Fruit fly (Drosophila melanogaster) whole organism, embryonic: ENCODE data around the gene CG14082.
A peak's percentile ranks its signal among the peaks of the same experiment; 100 is the strongest.

Experiments used
- Abd-B ChIP-seq: fragments of 200-800 bp; sonication (Bioruptor generic); optimal IDR thresholded peaks from 2 replicates; lab custom pipeline; 2018; ENCODE audit warnings: missing biosample characterization, mild to moderate bottlenecking, missing genetic modification characterization, moderate library complexity
- CG1024 ChIP-seq: fragments of 200-800 bp; sonication (Bioruptor generic); IDR thresholded peaks from 2 replicates; pipeline ENCODE4 v1.3.6; 2022; ENCODE audit warnings: missing biosample characterization, missing genetic modification characterization
- CG1602 ChIP-seq: fragments of 200-800 bp; sonication (Bioruptor generic); optimal IDR thresholded peaks from 3 replicates; lab custom pipeline; 2016; ENCODE audit warnings: missing biosample characterization, missing genetic modification characterization
- CG16779 ChIP-seq: fragments of 200-800 bp; sonication (Bioruptor generic); IDR thresholded peaks from 2 replicates; pipeline ENCODE4 v1.3.6; 2022; ENCODE audit warnings: missing biosample characterization, missing genetic modification characterization
- CG16815 ChIP-seq: fragments of 200-800 bp; sonication (Bioruptor generic); optimal IDR thresholded peaks from 3 replicates; lab custom pipeline; 2017; ENCODE audit warnings: missing biosample characterization, mild to moderate bottlenecking, missing genetic modification characterization
- CG16863 ChIP-seq: fragments of 200-800 bp; sonication (Bioruptor generic); optimal IDR thresholded peaks from 3 replicates; lab custom pipeline; 2016; ENCODE audit warnings: missing biosample characterization, missing genetic modification characterization
- CG2678 ChIP-seq: fragments of 200-800 bp; sonication (Bioruptor generic); optimal IDR thresholded peaks from 3 replicates; lab custom pipeline; 2019; ENCODE audit warnings: missing biosample characterization, mild to moderate bottlenecking, missing genetic modification characterization, moderate library complexity
- CG33213 ChIP-seq: fragments of 200-800 bp; sonication (Bioruptor generic); optimal IDR thresholded peaks from 3 replicates; lab custom pipeline; 2016; ENCODE audit warnings: missing biosample characterization, missing genetic modification characterization
- CG34224 ChIP-seq: fragments of 200-800 bp; sonication (Bioruptor generic); IDR thresholded peaks from 3 replicates; pipeline ENCODE4 v1.3.6; 2022; ENCODE audit warnings: missing biosample characterization, missing genetic modification characterization; ENCODE audit not compliant: partially characterized antibody
- CG3726 ChIP-seq: fragments of 200-800 bp; sonication (Bioruptor generic); IDR thresholded peaks from 3 replicates; pipeline ENCODE4, ENCODE4 v1.3.6; 2022; ENCODE audit warnings: missing biosample characterization, missing genetic modification characterization
- CG6689 ChIP-seq: fragments of 200-800 bp; sonication (Bioruptor generic); IDR thresholded peaks from 2 replicates; pipeline ENCODE4 v1.3.6; 2022; ENCODE audit warnings: missing biosample characterization, missing genetic modification characterization
- CG6813 ChIP-seq: fragments of 200-800 bp; sonication (Bioruptor generic); optimal IDR thresholded peaks from 2 replicates; lab custom pipeline; 2017; ENCODE audit warnings: missing biosample characterization, missing genetic modification characterization, mild to moderate bottlenecking, moderate library complexity, missing genetic modification reagents
- CG7372 ChIP-seq: fragments of 200-800 bp; sonication (Bioruptor generic); IDR thresholded peaks from 2 replicates; pipeline ENCODE4 v1.3.6; 2022; ENCODE audit warnings: missing biosample characterization, missing genetic modification characterization
- CG7987 ChIP-seq: fragments of 200-800 bp; sonication (Bioruptor generic); optimal IDR thresholded peaks from 2 replicates; lab custom pipeline; 2018; ENCODE audit warnings: missing biosample characterization, mild to moderate bottlenecking, missing genetic modification characterization, moderate library complexity
- CG8089 ChIP-seq: fragments of 200-800 bp; sonication (Bioruptor generic); optimal IDR thresholded peaks from 3 replicates; lab custom pipeline; 2016; ENCODE audit warnings: missing biosample characterization, missing genetic modification characterization
- CG9817 ChIP-seq: fragments of 200-800 bp; sonication (Bioruptor generic); optimal IDR thresholded peaks from 2 replicates; lab custom pipeline; 2018; ENCODE audit warnings: missing biosample characterization, mild to moderate bottlenecking, missing genetic modification characterization, moderate library complexity
- CTCF ChIP-seq: fragments of 200-800 bp; sonication (Bioruptor generic); optimal IDR thresholded peaks from 2 replicates; lab custom pipeline; 2017; ENCODE audit warnings: missing biosample characterization, mild to moderate bottlenecking, missing genetic modification characterization, moderate library complexity
- D ChIP-seq, 2 experiments: fragments of 200-800 bp in 1 of 2; fragments of >200 bp in 1 of 2; sonication (Bioruptor generic) in 1 of 2; optimal IDR thresholded peaks; 2 replicates in 1 of 2; 3 replicates in 1 of 2; lab custom pipeline; 2017; ENCODE audit warnings: mild to moderate bottlenecking in 1 of 2, missing biosample characterization in 1 of 2, missing genetic modification characterization in 1 of 2, missing genetic modification reagents in 1 of 2
- Dip2 ChIP-seq: fragments of 200-800 bp; sonication (Bioruptor generic); IDR thresholded peaks from 2 replicates; pipeline ENCODE4 v1.3.6; 2022; ENCODE audit warnings: missing biosample characterization, missing genetic modification characterization
- Dll ChIP-seq: fragments of 200-800 bp; sonication (Bioruptor generic); IDR thresholded peaks from 4 replicates; pipeline ENCODE4 v1.3.6; 2022; ENCODE audit warnings: missing biosample characterization, missing genetic modification characterization; ENCODE audit not compliant: partially characterized antibody
- E2f2 ChIP-seq: fragments of 200-800 bp; sonication (Bioruptor generic); IDR thresholded peaks from 2 replicates; pipeline ENCODE4 v1.3.6; 2022; ENCODE audit warnings: missing biosample characterization, missing genetic modification characterization
- Fer2 ChIP-seq: fragments of 200-800 bp; sonication (Bioruptor generic); optimal IDR thresholded peaks from 2 replicates; lab custom pipeline; 2018; ENCODE audit warnings: missing biosample characterization, mild to moderate bottlenecking, missing genetic modification characterization, moderate library complexity
- H15 ChIP-seq: fragments of 200-800 bp; sonication (Bioruptor generic); IDR thresholded peaks from 3 replicates; pipeline ENCODE4 v1.3.6; 2022; ENCODE audit warnings: missing biosample characterization, missing genetic modification characterization
- HLH3B ChIP-seq: fragments of 200-800 bp; sonication (Bioruptor generic); IDR thresholded peaks from 2 replicates; pipeline ENCODE4 v1.3.6; 2022; ENCODE audit warnings: missing biosample characterization, missing genetic modification characterization
- Hr51 ChIP-seq, 2 experiments: fragments of 200-800 bp; sonication (Bioruptor generic); optimal IDR thresholded peaks; 2 replicates in 1 of 2; 3 replicates in 1 of 2; lab custom pipeline; 2016 to 2018; ENCODE audit warnings: missing biosample characterization in 2 of 2, missing genetic modification characterization in 2 of 2, mild to moderate bottlenecking in 1 of 2, moderate library complexity in 1 of 2
- Lpt ChIP-seq: fragments of >200 bp; optimal IDR thresholded peaks from 2 replicates; lab custom pipeline; 2018; ENCODE audit warnings: missing biosample characterization, missing genetic modification characterization
- Max ChIP-seq: fragments of 200-800 bp; sonication (Bioruptor generic); optimal IDR thresholded peaks from 2 replicates; lab custom pipeline; 2016; ENCODE audit warnings: missing biosample characterization, mild to moderate bottlenecking, missing genetic modification characterization
- Mrtf ChIP-seq: fragments of 200-800 bp; sonication (Bioruptor generic); IDR thresholded peaks from 3 replicates; pipeline ENCODE4 v1.3.6; 2022; ENCODE audit warnings: missing biosample characterization, missing genetic modification characterization
- NfI ChIP-seq: fragments of 200-800 bp; sonication (Bioruptor generic); optimal IDR thresholded peaks from 3 replicates; lab custom pipeline; 2018; ENCODE audit warnings: missing biosample characterization, mild to moderate bottlenecking, missing genetic modification characterization, moderate library complexity
- Ptx1 ChIP-seq: fragments of 200-800 bp; sonication (Bioruptor generic); IDR thresholded peaks from 2 replicates; pipeline ENCODE4 v1.3.6; 2022; ENCODE audit warnings: missing biosample characterization, missing genetic modification characterization
- Spps ChIP-seq: fragments of 200-800 bp; sonication (Bioruptor generic); optimal IDR thresholded peaks from 2 replicates; lab custom pipeline; 2018; ENCODE audit warnings: missing biosample characterization, mild to moderate bottlenecking, missing genetic modification characterization
- Sry-δ ChIP-seq: fragments of 200-800 bp; sonication (Bioruptor generic); optimal IDR thresholded peaks from 2 replicates; lab custom pipeline; 2016; ENCODE audit warnings: missing biosample characterization, missing genetic modification characterization
- Ssrp ChIP-seq: fragments of 200-800 bp; sonication (Bioruptor generic); optimal IDR thresholded peaks from 2 replicates; lab custom pipeline; 2018; ENCODE audit warnings: missing biosample characterization, mild to moderate bottlenecking, missing genetic modification characterization, moderate library complexity
- Usf ChIP-seq: fragments of 200-800 bp; sonication (Bioruptor generic); optimal IDR thresholded peaks from 2 replicates; lab custom pipeline; 2017; ENCODE audit warnings: missing genotype, missing biosample characterization, missing genetic modification characterization
- aop ChIP-seq: fragments of 200-800 bp; sonication (Bioruptor generic); IDR thresholded peaks from 2 replicates; pipeline ENCODE4 v1.3.6; 2022; ENCODE audit warnings: missing biosample characterization, missing genetic modification characterization
- ash1 ChIP-seq: fragments of 200-800 bp; sonication (Bioruptor generic); optimal IDR thresholded peaks from 2 replicates; lab custom pipeline; 2018; ENCODE audit warnings: missing biosample characterization, mild to moderate bottlenecking, missing genetic modification characterization
- ato ChIP-seq: fragments of 200-800 bp; sonication (Bioruptor generic); IDR thresholded peaks from 2 replicates; pipeline ENCODE4 v1.3.6; 2022; ENCODE audit warnings: missing biosample characterization, missing genetic modification characterization; ENCODE audit not compliant: partially characterized antibody
- caup ChIP-seq: fragments of 200-800 bp; sonication (Bioruptor generic); optimal IDR thresholded peaks from 3 replicates; lab custom pipeline; 2017; ENCODE audit warnings: missing biosample characterization, mild to moderate bottlenecking, missing genetic modification characterization, moderate library complexity; ENCODE audit not compliant: severe bottlenecking
- cg ChIP-seq: fragments of 200-800 bp; sonication (Bioruptor generic); optimal IDR thresholded peaks from 3 replicates; lab custom pipeline; 2019; ENCODE audit warnings: missing biosample characterization, mild to moderate bottlenecking, missing genetic modification characterization, moderate library complexity
- danr ChIP-seq: fragments of 200-800 bp; sonication (Bioruptor generic); IDR thresholded peaks from 2 replicates; pipeline ENCODE4 v1.3.6; 2022; ENCODE audit warnings: missing biosample characterization, missing genetic modification characterization
- dati ChIP-seq: fragments of 200-800 bp; sonication (Bioruptor generic); IDR thresholded peaks from 2 replicates; pipeline ENCODE4 v1.3.6; 2022; ENCODE audit warnings: missing biosample characterization, missing genetic modification characterization
- disco-r ChIP-seq: fragments of 200-800 bp; sonication (Bioruptor generic); optimal IDR thresholded peaks from 2 replicates; lab custom pipeline; 2016; ENCODE audit warnings: missing biosample characterization, missing genetic modification characterization
- fd96Cb ChIP-seq: fragments of 200-800 bp; sonication (Bioruptor generic); optimal IDR thresholded peaks from 2 replicates; lab custom pipeline; 2018; ENCODE audit warnings: missing biosample characterization, mild to moderate bottlenecking, missing genetic modification characterization, moderate library complexity
- hb ChIP-seq: fragments of 200-800 bp; sonication (Bioruptor generic); IDR thresholded peaks from 3 replicates; pipeline ENCODE4 v1.3.6; 2022; ENCODE audit warnings: missing biosample characterization, missing genetic modification characterization; ENCODE audit not compliant: partially characterized antibody
- klu ChIP-seq: fragments of 200-800 bp; sonication (Bioruptor generic); IDR thresholded peaks from 2 replicates; pipeline ENCODE4 v1.3.6; 2022; ENCODE audit warnings: missing biosample characterization, missing genetic modification characterization
- org-1 ChIP-seq: fragments of 200-800 bp; sonication (Bioruptor generic); optimal IDR thresholded peaks from 2 replicates; lab custom pipeline; 2017; ENCODE audit warnings: missing biosample characterization, missing genetic modification characterization
- sc ChIP-seq, 3 experiments: fragments of >200 bp in 2 of 3; fragments of 200-800 bp in 1 of 3; sonication (Bioruptor generic) in 1 of 3; optimal IDR thresholded peaks; 2 replicates in 2 of 3; 3 replicates in 1 of 3; lab custom pipeline; 2017; ENCODE audit warnings: mild to moderate bottlenecking in 1 of 3, missing biosample characterization in 1 of 3, missing genetic modification characterization in 1 of 3, missing genetic modification reagents in 1 of 3
- vvl ChIP-seq: fragments of 200-800 bp; sonication (Bioruptor generic); IDR thresholded peaks from 2 replicates; pipeline ENCODE4 v1.3.6; 2022; ENCODE audit warnings: missing biosample characterization, missing genetic modification characterization

The CG14082 gene

DNA sequence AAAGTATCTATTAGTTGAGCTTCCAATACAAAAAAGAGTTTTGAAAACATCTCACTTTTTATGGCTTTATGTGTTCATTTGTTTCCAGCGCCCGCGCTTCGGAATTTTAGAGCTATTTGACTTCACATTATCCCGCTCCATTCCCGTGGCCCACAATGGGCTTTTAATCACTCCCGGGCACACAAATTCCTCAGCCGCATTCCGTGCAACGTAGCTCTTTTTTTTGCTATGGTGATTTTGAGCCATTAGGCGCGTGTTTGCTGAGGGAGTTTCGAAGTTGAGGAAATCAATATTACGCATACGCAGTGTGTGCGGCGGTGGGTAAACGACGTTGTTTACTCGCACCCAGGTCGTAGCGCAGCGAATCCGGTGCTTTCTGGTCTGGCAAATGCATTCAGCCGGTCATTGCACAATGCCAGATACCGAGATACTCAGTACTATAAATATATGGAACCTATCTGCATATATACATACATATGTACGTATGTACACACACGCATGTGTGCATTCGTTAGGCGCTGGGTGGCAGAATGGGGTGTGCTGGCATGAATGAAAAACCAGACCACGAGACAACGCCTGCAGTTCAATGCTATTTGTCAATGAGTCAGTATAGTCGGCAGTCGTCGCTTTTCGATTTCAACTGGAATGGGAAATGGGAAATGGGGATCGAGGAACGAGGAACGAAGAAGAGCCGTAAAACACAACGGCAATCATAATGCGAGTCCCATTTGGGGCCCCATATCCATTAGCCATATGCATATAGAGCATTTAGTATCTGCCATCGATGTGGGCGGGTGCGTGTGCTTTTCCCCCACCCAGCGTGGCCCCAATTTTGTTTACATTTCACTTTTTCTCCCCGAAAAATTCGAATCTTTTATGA is 65.5 kb downstream of the CG14082 start (continued):
- TF ChIP-seq caup (no peak), Hr51 (GFP tag; optimal IDR thresholded peaks at IDR 0.05; lab: Kevin White, UChicago) (no peak), CG8089 (GFP tag; lab: Kevin White, UChicago) (no peak), Spps (tag; lab: Kevin White, UChicago) (no peak), CG34224 (GFP tag; lab: Robert Waterston, UW) (no peak), CG3726 (GFP tag; lab: Robert Waterston, UW) (no peak), Sry-δ (GFP tag; lab: Kevin White, UChicago) (no peak), sc (optimal IDR thresholded peaks at IDR 0.05; lab: Kevin White, UChicago) (no peak), sc (GFP tag; optimal IDR thresholded peaks at IDR 0.05; lab: Kevin White, UChicago) (peak; percentile 1), CG1024 (GFP tag; lab: Robert Waterston, UW) (0 out of 2 replicates have a peak, but pooled peaks have one; percentile 23), Dip2 (no peak), ash1 (GFP tag; lab: Kevin White, UChicago) (no peak), CG6689 (GFP tag; lab: Robert Waterston, UW) (peak; percentile 18; the same call in 1 of the 2 replicates), NfI (GFP tag; lab: Kevin White, UChicago) (no peak), danr (GFP tag; lab: Robert Waterston, UW) (no peak), CG16815 (GFP tag; lab: Kevin White, UChicago) (no peak), Dll (GFP tag; lab: Robert Waterston, UW) (no peak), CG7372 (GFP tag; lab: Robert Waterston, UW) (peak; percentile 68), Usf (no peak), CG2678 (tag; lab: Kevin White, UChicago) (peak; percentile 23), HLH3B (GFP tag; lab: Robert Waterston, UW) (peak; percentile 59; the same call in 1 of the 2 replicates), dati (GFP tag; lab: Robert Waterston, UW) (no peak), Mrtf (GFP tag; lab: Robert Waterston, UW) (0 out of 3 replicates have a peak, but pooled peaks have one; percentile 46), disco-r (no peak), fd96Cb (tag; lab: Kevin White, UChicago) (no peak), H15 (no peak), D (optimal IDR thresholded peaks at IDR 0.05; lab: Kevin White, UChicago) (no peak), D (GFP tag; optimal IDR thresholded peaks at IDR 0.05; lab: Kevin White, UChicago) (peak; percentile 14), E2f2 (GFP tag; lab: Robert Waterston, UW) (0 out of 2 replicates have a peak, but pooled peaks have one; percentile 7), CG1602 (GFP tag; lab: Kevin White, UChicago) (no peak), ato (GFP tag; lab: Robert Waterston, UW) (no peak), hb (GFP tag; lab: Robert Waterston, UW) (no peak), Fer2 (tag; lab: Kevin White, UChicago) (no peak), vvl (peak; percentile 10; the same call in 1 of the 2 replicates), Ptx1 (no peak), aop (GFP tag; lab: Robert Waterston, UW) (no peak), Max (GFP tag; lab: Kevin White, UChicago) (no peak), CG7987 (GFP tag; lab: Kevin White, UChicago) (peak; percentile 23), CG16779 (GFP tag; lab: Robert Waterston, UW) (no peak), cg (GFP tag; lab: Kevin White, UChicago) (peak; percentile 40), CG9817 (no peak), CG33213 (GFP tag; lab: Kevin White, UChicago) (no peak), Ssrp (tag; lab: Kevin White, UChicago) (no peak), klu (no peak), CG16863 (GFP tag; lab: Kevin White, UChicago) (peak; percentile 18), CTCF (GFP tag; lab: Kevin White, UChicago) (no peak), CG6813 (peak; percentile 0), Abd-B (GFP tag; lab: Kevin White, UChicago) (no peak), org-1 (GFP tag; lab: Kevin White, UChicago) (no peak), Lpt (GFP tag; lab: Kevin White, UChicago) (no peak)
